Worm (Caenorhabditis elegans): ENCODE results near the gene zig-13.
"Not testable (repeated sequence)": the region's sequence is repeated elsewhere in the genome, so short reads cannot be mapped to it uniquely, and the experiment has no call there.

ce11 chrIII:121983-122449 is 34.5 kb downstream of the zig-13 start, which contains the start of gene C29F9.12:
- TF ChIP-seq F13C5.2 (tag; optimal IDR thresholded peaks at IDR 0.05); flt-1 (GFP tag; IDR thresholded peaks at IDR 0.05); scrt-1 (GFP tag; IDR thresholded peaks at IDR 0.05): not testable (repeated sequence)

Measured in whole organism, early embryonic.